Worm (Caenorhabditis elegans): Measurements from ENCODE around the gene srj-4.

srj-4 gene

DNA sequence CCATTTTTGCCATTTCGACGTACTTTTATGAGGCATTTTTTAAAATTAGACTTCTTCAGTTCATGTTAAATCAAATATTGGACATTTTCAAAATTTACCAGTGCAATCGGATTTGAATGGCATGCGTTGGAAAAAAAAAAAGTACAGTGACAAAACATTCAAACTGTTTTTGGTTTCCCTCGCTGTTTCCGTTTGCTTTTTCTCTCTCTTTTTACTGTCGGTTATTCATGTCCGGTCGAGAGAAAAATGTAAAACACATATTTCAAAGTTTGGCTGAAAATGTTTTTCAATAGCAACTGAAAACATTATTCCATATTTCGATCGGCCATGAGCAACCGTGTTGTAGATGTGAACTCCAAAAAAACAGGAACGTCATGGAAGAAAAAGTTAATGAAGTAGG, 22.4 kb upstream of the srj-4 start, which contains the start of gene C27A7.3:
Gene C27A7.3 (plus strand): TSS at position 301 of the 400 bp plus-strand sequence.
- no peak for TF ChIP-seq ztf-29 (GFP tag; IDR thresholded peaks at IDR 0.05)
- TF ChIP-seq cog-1 (tag; optimal IDR thresholded peaks at IDR 0.05) = no peak
- TF ChIP-seq tab-1 (GFP tag; IDR thresholded peaks at IDR 0.05) = no peak
- no peak for TF ChIP-seq klf-2 (GFP tag; conservative IDR thresholded peaks at IDR 0.05)
- TF ChIP-seq flt-1 (GFP tag; IDR thresholded peaks at IDR 0.05) = no peak
- no peak for TF ChIP-seq T22C8.4 (GFP tag; IDR thresholded peaks at IDR 0.05)
- TF ChIP-seq ztf-23 (GFP tag; IDR thresholded peaks at IDR 0.05) = no peak
- TF ChIP-seq ref-1 (GFP tag; conservative IDR thresholded peaks at IDR 0.05) = no peak
- no peak for TF ChIP-seq med-1 (GFP tag; optimal IDR thresholded peaks at IDR 0.05; ENCODE audit: insufficient read depth)

DNA sequence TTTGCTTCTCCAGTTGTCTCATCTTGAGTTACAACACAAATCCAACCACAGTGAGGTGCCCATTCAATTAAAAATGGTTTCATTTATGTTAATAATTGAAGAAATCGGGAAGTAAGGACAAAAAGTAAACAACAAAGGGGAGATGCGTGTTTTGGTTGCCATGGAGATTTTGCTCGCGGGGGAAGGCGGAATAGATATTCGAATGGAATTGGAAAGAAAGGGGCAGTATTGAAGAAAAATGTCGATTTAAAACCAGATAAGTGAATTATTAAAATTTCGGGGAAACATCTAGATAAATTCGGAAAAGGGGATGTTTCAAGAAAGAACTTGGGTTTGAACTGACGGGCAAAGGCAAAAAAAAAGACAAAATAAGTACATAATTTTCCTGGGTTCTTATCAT, 12.4 kb upstream of the srj-4 start, which contains the start of gene che-11:
Gene che-11 (minus strand): TSS at position 101 of the 400 bp plus-strand sequence.
- no peak for TF ChIP-seq tab-1 (GFP tag; IDR thresholded peaks at IDR 0.05)
- TF ChIP-seq ref-1 (GFP tag; conservative IDR thresholded peaks at IDR 0.05) = no peak
- no peak for TF ChIP-seq ztf-29 (GFP tag; IDR thresholded peaks at IDR 0.05)
- no peak for TF ChIP-seq klf-2 (GFP tag; conservative IDR thresholded peaks at IDR 0.05)
- TF ChIP-seq ztf-23 (GFP tag; IDR thresholded peaks at IDR 0.05) = no peak
- no peak for TF ChIP-seq T22C8.4 (GFP tag; IDR thresholded peaks at IDR 0.05)
- TF ChIP-seq cog-1 (tag; optimal IDR thresholded peaks at IDR 0.05) = no peak
- TF ChIP-seq med-1 (GFP tag; optimal IDR thresholded peaks at IDR 0.05; ENCODE audit: insufficient read depth) = no peak
- TF ChIP-seq flt-1 (GFP tag; IDR thresholded peaks at IDR 0.05) = no peak

DNA sequence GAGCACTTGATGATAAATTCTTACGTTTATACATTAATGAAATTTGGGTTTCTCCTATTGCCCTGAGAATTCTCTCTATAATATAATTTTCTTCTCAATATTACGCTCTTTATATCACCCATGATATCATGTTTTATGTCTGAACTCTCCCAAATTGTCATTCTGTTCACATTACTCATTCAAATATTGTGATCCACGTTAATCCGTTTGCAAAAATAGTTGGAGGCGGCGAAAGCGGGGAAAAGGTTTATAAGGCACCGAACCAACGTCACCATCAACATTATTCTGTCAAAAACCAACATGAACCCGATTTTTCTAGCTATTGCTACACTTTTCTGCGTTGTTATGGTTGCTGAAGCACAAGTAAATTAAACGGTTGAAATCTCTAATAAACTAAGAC, 10.1 kb upstream of the srj-4 start, which contains the start of gene C27A7.8:
Gene C27A7.8 (plus strand): TSS at position 301 of the 400 bp plus-strand sequence.
- no peak for TF ChIP-seq T22C8.4 (GFP tag; IDR thresholded peaks at IDR 0.05)
- no peak for TF ChIP-seq klf-2 (GFP tag; conservative IDR thresholded peaks at IDR 0.05)
- no peak for TF ChIP-seq ztf-23 (GFP tag; IDR thresholded peaks at IDR 0.05)
- no peak for TF ChIP-seq tab-1 (GFP tag; IDR thresholded peaks at IDR 0.05)
- no peak for TF ChIP-seq ztf-29 (GFP tag; IDR thresholded peaks at IDR 0.05)
- no peak for TF ChIP-seq ref-1 (GFP tag; conservative IDR thresholded peaks at IDR 0.05)
- TF ChIP-seq flt-1 (GFP tag; IDR thresholded peaks at IDR 0.05) = no peak
- no peak for TF ChIP-seq med-1 (GFP tag; optimal IDR thresholded peaks at IDR 0.05; ENCODE audit: insufficient read depth)
- TF ChIP-seq cog-1 (tag; optimal IDR thresholded peaks at IDR 0.05) = no peak

DNA sequence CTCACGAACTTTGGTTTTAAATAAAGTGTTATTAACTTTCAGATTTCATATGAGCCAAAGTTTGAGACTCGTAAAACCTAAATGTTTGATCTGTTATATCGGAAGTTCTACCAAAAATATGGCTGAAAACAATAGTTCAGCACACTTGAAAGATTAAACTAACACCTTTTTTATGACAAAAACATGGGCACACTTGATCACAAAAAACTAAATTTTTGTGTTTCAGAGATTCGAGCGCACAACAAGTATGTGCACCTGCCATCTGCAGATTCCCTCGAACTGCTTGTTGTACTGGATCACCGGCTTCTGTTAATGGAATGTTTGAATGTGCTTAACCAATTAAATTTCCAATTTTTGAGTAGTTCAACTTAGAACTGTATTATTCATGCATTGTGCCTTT, 9.2 kb upstream of the srj-4 start:
- TF ChIP-seq cog-1 (tag; optimal IDR thresholded peaks at IDR 0.05) (no peak), med-1 (GFP tag; optimal IDR thresholded peaks at IDR 0.05; ENCODE audit: insufficient read depth) (no peak), tab-1 (GFP tag; IDR thresholded peaks at IDR 0.05) (no peak), flt-1 (GFP tag; IDR thresholded peaks at IDR 0.05) (no peak), T22C8.4 (GFP tag; IDR thresholded peaks at IDR 0.05) (no peak), ref-1 (GFP tag; conservative IDR thresholded peaks at IDR 0.05) (no peak), ztf-23 (GFP tag; IDR thresholded peaks at IDR 0.05) (no peak), klf-2 (GFP tag; conservative IDR thresholded peaks at IDR 0.05) (no peak), ztf-29 (GFP tag; IDR thresholded peaks at IDR 0.05) (no peak)

DNA sequence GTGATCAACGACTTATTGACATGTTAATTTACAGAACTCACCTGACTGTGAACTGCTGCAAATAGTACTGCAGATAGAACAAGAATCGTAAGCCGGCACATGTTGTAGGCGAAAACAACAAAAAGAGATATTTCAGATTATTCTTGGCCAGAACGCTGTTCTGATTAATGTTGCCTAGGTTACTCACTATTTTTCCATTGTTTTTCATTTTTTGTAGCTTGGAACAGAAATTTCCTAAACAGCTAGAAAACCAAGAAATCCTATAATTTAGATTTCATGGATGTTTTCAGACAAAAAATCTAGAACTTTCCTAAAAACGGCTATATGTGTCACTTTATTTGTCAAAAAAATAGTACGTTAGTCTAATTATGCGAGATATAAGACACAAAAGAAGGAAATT, 8.5 kb upstream of the srj-4 start, which contains the start of gene C27A7.9:
Gene C27A7.9 (minus strand): TSS at position 101 of the 400 bp plus-strand sequence.
- TF ChIP-seq cog-1 (tag; optimal IDR thresholded peaks at IDR 0.05) (no peak), T22C8.4 (GFP tag; IDR thresholded peaks at IDR 0.05) (no peak), ztf-23 (GFP tag; IDR thresholded peaks at IDR 0.05) (no peak), ref-1 (GFP tag; conservative IDR thresholded peaks at IDR 0.05) (no peak), ztf-29 (GFP tag; IDR thresholded peaks at IDR 0.05) (no peak), flt-1 (GFP tag; IDR thresholded peaks at IDR 0.05) (no peak), tab-1 (GFP tag; IDR thresholded peaks at IDR 0.05) (no peak), med-1 (GFP tag; optimal IDR thresholded peaks at IDR 0.05; ENCODE audit: insufficient read depth) (no peak), klf-2 (GFP tag; conservative IDR thresholded peaks at IDR 0.05) (no peak)

DNA sequence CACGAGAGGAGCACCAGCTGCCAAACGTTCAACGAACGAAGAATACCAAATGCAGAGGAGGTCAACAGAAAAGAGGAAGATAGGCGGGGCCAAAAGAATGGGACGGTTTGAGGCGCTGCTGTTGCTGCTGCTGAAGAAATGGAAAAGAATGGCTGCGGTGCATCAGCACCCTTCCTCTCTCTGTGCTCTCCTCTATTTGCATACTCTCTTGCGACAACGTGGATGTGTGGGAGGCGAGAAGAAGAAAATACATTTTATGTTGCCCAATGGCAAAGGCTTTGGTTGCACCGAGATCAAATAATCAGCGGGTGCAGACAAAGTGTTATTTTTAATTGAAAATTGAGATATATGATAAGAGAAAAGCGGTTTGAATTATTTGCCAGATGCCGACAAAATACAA, 4.6 kb upstream of the srj-4 start:
- TF ChIP-seq flt-1 (GFP tag; IDR thresholded peaks at IDR 0.05) (no peak), klf-2 (GFP tag; conservative IDR thresholded peaks at IDR 0.05) (no peak), ztf-23 (GFP tag; IDR thresholded peaks at IDR 0.05) (no peak), tab-1 (GFP tag; IDR thresholded peaks at IDR 0.05) (no peak), ztf-29 (GFP tag; IDR thresholded peaks at IDR 0.05) (no peak), T22C8.4 (GFP tag; IDR thresholded peaks at IDR 0.05) (no peak), ref-1 (GFP tag; conservative IDR thresholded peaks at IDR 0.05) (no peak), med-1 (GFP tag; optimal IDR thresholded peaks at IDR 0.05; ENCODE audit: insufficient read depth) (no peak), cog-1 (tag; optimal IDR thresholded peaks at IDR 0.05) (no peak)

DNA sequence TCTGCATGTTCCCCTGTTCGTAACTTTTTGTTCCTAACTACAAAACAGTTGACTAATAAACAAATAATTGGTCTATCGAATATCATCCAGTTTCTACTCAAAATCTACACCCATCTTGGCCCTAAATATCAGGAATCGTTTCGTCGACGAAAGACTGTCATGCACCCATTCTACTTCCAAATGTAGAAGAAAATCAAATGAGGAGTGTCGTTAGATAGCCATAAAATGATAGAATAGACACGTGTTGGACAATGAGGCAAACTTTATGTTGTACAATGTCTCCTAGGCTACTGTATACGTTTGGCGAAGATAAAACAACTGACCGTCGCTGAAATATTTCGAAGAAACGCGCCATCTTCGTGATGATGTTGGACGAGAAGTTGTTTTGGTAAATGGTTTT, 3.0 kb upstream of the srj-4 start:
- TF ChIP-seq ztf-29 (GFP tag; IDR thresholded peaks at IDR 0.05) (no peak), tab-1 (GFP tag; IDR thresholded peaks at IDR 0.05) (no peak), cog-1 (tag; optimal IDR thresholded peaks at IDR 0.05) (no peak), flt-1 (GFP tag; IDR thresholded peaks at IDR 0.05) (no peak), klf-2 (GFP tag; conservative IDR thresholded peaks at IDR 0.05) (no peak), ztf-23 (GFP tag; IDR thresholded peaks at IDR 0.05) (no peak), med-1 (GFP tag; optimal IDR thresholded peaks at IDR 0.05; ENCODE audit: insufficient read depth) (no peak), ref-1 (GFP tag; conservative IDR thresholded peaks at IDR 0.05) (no peak), T22C8.4 (GFP tag; IDR thresholded peaks at IDR 0.05) (no peak)

DNA sequence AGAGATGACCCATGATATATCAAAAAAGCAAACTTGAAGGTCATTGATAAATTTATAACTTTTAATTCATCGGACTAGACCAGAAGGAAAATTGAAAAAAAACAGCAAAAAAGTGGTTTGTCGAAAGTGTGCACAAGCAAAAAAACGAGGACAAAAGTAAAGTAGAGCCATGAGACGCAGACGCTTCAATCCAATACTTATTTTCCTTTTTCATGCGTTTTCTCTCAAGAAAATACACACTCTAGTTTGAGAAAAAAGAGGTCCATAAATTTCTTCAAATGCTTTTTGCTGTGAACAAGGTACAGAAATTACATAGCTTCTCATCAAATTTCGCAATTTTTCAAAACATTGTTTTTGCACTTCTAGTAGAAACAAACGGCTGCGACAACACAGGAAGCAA, 1.8 kb upstream of the srj-4 start:
- no peak for TF ChIP-seq ztf-23 (GFP tag; IDR thresholded peaks at IDR 0.05)
- TF ChIP-seq ref-1 (GFP tag; conservative IDR thresholded peaks at IDR 0.05) = no peak
- no peak for TF ChIP-seq T22C8.4 (GFP tag; IDR thresholded peaks at IDR 0.05)
- no peak for TF ChIP-seq med-1 (GFP tag; optimal IDR thresholded peaks at IDR 0.05; ENCODE audit: insufficient read depth)
- TF ChIP-seq cog-1 (tag; optimal IDR thresholded peaks at IDR 0.05) = no peak
- no peak for TF ChIP-seq tab-1 (GFP tag; IDR thresholded peaks at IDR 0.05)
- no peak for TF ChIP-seq klf-2 (GFP tag; conservative IDR thresholded peaks at IDR 0.05)
- TF ChIP-seq ztf-29 (GFP tag; IDR thresholded peaks at IDR 0.05) = no peak
- TF ChIP-seq flt-1 (GFP tag; IDR thresholded peaks at IDR 0.05) = no peak

DNA sequence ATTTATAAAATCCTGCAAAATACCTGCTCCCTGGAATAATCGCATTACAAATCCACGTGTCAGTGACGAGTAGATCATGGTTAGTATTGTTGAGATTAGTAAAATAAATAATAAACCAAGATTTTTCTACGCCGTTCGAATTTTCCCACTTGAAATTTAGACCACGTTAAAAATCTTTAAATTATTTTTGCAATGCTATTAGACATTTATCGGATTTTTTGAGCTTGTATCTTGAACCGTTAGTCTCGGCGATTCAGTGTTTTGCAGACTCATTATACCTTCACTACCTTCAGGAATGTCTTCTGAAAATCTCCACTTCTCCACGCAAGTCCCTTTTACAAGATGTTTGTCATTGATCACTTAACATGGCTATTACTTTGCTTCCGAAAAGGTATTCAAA, 786 bp upstream of the srj-4 start, which contains the start of gene C27A7.5:
Gene C27A7.5 (minus strand): TSS at position 101 of the 400 bp plus-strand sequence.
- no peak for TF ChIP-seq flt-1 (GFP tag; IDR thresholded peaks at IDR 0.05)
- TF ChIP-seq tab-1 (GFP tag; IDR thresholded peaks at IDR 0.05) = no peak
- TF ChIP-seq ref-1 (GFP tag; conservative IDR thresholded peaks at IDR 0.05) = no peak
- TF ChIP-seq klf-2 (GFP tag; conservative IDR thresholded peaks at IDR 0.05) = no peak
- TF ChIP-seq ztf-23 (GFP tag; IDR thresholded peaks at IDR 0.05) = no peak
- no peak for TF ChIP-seq cog-1 (tag; optimal IDR thresholded peaks at IDR 0.05)
- TF ChIP-seq ztf-29 (GFP tag; IDR thresholded peaks at IDR 0.05) = no peak
- TF ChIP-seq T22C8.4 (GFP tag; IDR thresholded peaks at IDR 0.05) = no peak
- no peak for TF ChIP-seq med-1 (GFP tag; optimal IDR thresholded peaks at IDR 0.05; ENCODE audit: insufficient read depth)

All from whole organism, midembryonic.